Fruit fly (Drosophila melanogaster) whole organism, embryonic: ENCODE data around the gene CG32102.

Source experiments
- CG10267 ChIP-seq: fragments of 200-800 bp; sonication (Bioruptor generic); optimal IDR thresholded peaks from 2 replicates; lab custom pipeline; 2018; ENCODE audit warnings: missing biosample characterization, mild to moderate bottlenecking, missing genetic modification characterization, moderate library complexity
- CG10274 ChIP-seq: fragments of 200-800 bp; sonication (Bioruptor generic); optimal IDR thresholded peaks from 3 replicates; lab custom pipeline; 2017; ENCODE audit warnings: missing biosample characterization, mild to moderate bottlenecking, missing genetic modification characterization
- CG15696 ChIP-seq: fragments of 200-800 bp; sonication (Bioruptor generic); optimal IDR thresholded peaks from 2 replicates; lab custom pipeline; 2019; ENCODE audit warnings: missing biosample characterization, mild to moderate bottlenecking, missing genetic modification characterization, moderate library complexity
- CG1603 ChIP-seq: fragments of 200-800 bp; sonication (Bioruptor generic); optimal IDR thresholded peaks from 2 replicates; lab custom pipeline; 2019; ENCODE audit warnings: missing biosample characterization, mild to moderate bottlenecking, missing genetic modification characterization, moderate library complexity
- CG16813 ChIP-seq: fragments of 200-800 bp; sonication (Bioruptor generic); IDR thresholded peaks from 3 replicates; pipeline ENCODE4 v1.3.6; 2022; ENCODE audit warnings: missing biosample characterization, missing genetic modification characterization; ENCODE audit not compliant: partially characterized antibody
- CG17328 ChIP-seq: fragments of 200-800 bp; sonication (Bioruptor generic); IDR thresholded peaks from 2 replicates; pipeline ENCODE4 v1.3.6; 2022; ENCODE audit warnings: missing biosample characterization, missing genetic modification characterization
- CG17361 ChIP-seq: fragments of 200-800 bp; sonication (Bioruptor generic); IDR thresholded peaks from 3 replicates; pipeline ENCODE4 v1.3.6; 2022; ENCODE audit warnings: missing biosample characterization, missing genetic modification characterization
- CG18011 ChIP-seq: fragments of 200-800 bp; sonication (Bioruptor generic); optimal IDR thresholded peaks from 2 replicates; lab custom pipeline; 2017; ENCODE audit warnings: missing biosample characterization, missing genetic modification characterization, mild to moderate bottlenecking, moderate library complexity, missing genotype
- CG18599 ChIP-seq: fragments of 200-800 bp; sonication (Bioruptor generic); optimal IDR thresholded peaks from 3 replicates; lab custom pipeline; 2017; ENCODE audit warnings: missing biosample characterization, missing genetic modification characterization, mild to moderate bottlenecking, moderate library complexity, missing genetic modification reagents
- CG31224 ChIP-seq: fragments of 200-800 bp; sonication (Bioruptor generic); IDR thresholded peaks from 2 replicates; pipeline ENCODE4 v1.3.6; 2022; ENCODE audit warnings: missing biosample characterization, missing genetic modification characterization
- CG32532 ChIP-seq: fragments of 200-800 bp; sonication (Bioruptor generic); IDR thresholded peaks from 2 replicates; pipeline ENCODE4 v1.3.6; 2022; ENCODE audit warnings: missing biosample characterization, missing genetic modification characterization
- CG3838 ChIP-seq: fragments of 200-800 bp; sonication (Bioruptor generic); optimal IDR thresholded peaks from 3 replicates; lab custom pipeline; 2016; ENCODE audit warnings: missing biosample characterization, missing genetic modification characterization
- CG3995 ChIP-seq: fragments of 200-800 bp; sonication (Bioruptor generic); optimal IDR thresholded peaks from 3 replicates; lab custom pipeline; 2016; ENCODE audit warnings: missing biosample characterization, missing genetic modification characterization
- CG4360 ChIP-seq: fragments of 200-800 bp; sonication (Bioruptor generic); IDR thresholded peaks from 2 replicates; pipeline ENCODE4 v1.3.6; 2022; ENCODE audit warnings: missing biosample characterization, missing genetic modification characterization
- CG4404 ChIP-seq: fragments of 200-800 bp; sonication (Bioruptor generic); IDR thresholded peaks from 2 replicates; pipeline ENCODE4 v1.3.6; 2022; ENCODE audit warnings: missing biosample characterization, missing genetic modification characterization
- CG5180 ChIP-seq: fragments of 200-800 bp; sonication (Bioruptor generic); optimal IDR thresholded peaks from 3 replicates; lab custom pipeline; 2017; ENCODE audit warnings: missing biosample characterization, missing genetic modification characterization, mild to moderate bottlenecking, moderate library complexity, missing genetic modification reagents
- CG7372 ChIP-seq: fragments of 200-800 bp; sonication (Bioruptor generic); IDR thresholded peaks from 2 replicates; pipeline ENCODE4 v1.3.6; 2022; ENCODE audit warnings: missing biosample characterization, missing genetic modification characterization
- CG7745 ChIP-seq: fragments of 200-800 bp; sonication (Bioruptor generic); optimal IDR thresholded peaks from 2 replicates; lab custom pipeline; 2018; ENCODE audit warnings: missing biosample characterization, mild to moderate bottlenecking, missing genetic modification characterization, moderate library complexity
- CG8281 ChIP-seq: fragments of 200-800 bp; sonication (Bioruptor generic); optimal IDR thresholded peaks from 2 replicates; lab custom pipeline; 2018; ENCODE audit warnings: missing biosample characterization, mild to moderate bottlenecking, missing genetic modification characterization, moderate library complexity
- D19B ChIP-seq: fragments of 200-800 bp; sonication (Bioruptor generic); optimal IDR thresholded peaks from 2 replicates; lab custom pipeline; 2017; ENCODE audit warnings: missing biosample characterization, mild to moderate bottlenecking, missing genetic modification characterization
- Dll ChIP-seq: fragments of 200-800 bp; sonication (Bioruptor generic); IDR thresholded peaks from 4 replicates; pipeline ENCODE4 v1.3.6; 2022; ENCODE audit warnings: missing biosample characterization, missing genetic modification characterization; ENCODE audit not compliant: partially characterized antibody
- E2f2 ChIP-seq: fragments of 200-800 bp; sonication (Bioruptor generic); IDR thresholded peaks from 2 replicates; pipeline ENCODE4 v1.3.6; 2022; ENCODE audit warnings: missing biosample characterization, missing genetic modification characterization
- Fer2 ChIP-seq: fragments of 200-800 bp; sonication (Bioruptor generic); optimal IDR thresholded peaks from 2 replicates; lab custom pipeline; 2018; ENCODE audit warnings: missing biosample characterization, mild to moderate bottlenecking, missing genetic modification characterization, moderate library complexity
- HLH54F ChIP-seq: fragments of 200-800 bp; sonication (Bioruptor generic); optimal IDR thresholded peaks from 3 replicates; lab custom pipeline; 2016; ENCODE audit warnings: missing biosample characterization, missing genetic modification characterization
- Lhr ChIP-seq: fragments of 200-800 bp; sonication (Bioruptor generic); optimal IDR thresholded peaks from 3 replicates; lab custom pipeline; 2017; ENCODE audit warnings: mild to moderate bottlenecking, missing biosample characterization, missing genetic modification reagents, missing genetic modification characterization
- Lim3 ChIP-seq: fragments of 200-800 bp; sonication (Bioruptor generic); IDR thresholded peaks from 2 replicates; pipeline ENCODE4 v1.3.6; 2022; ENCODE audit warnings: missing biosample characterization, missing genetic modification characterization
- Mad ChIP-seq: fragments of 200-800 bp; sonication (Bioruptor generic); optimal IDR thresholded peaks from 2 replicates; lab custom pipeline; 2016; ENCODE audit warnings: missing biosample characterization, missing genetic modification characterization
- Med ChIP-seq: fragments of 200-800 bp; sonication (Bioruptor generic); peaks from one replicate; lab custom pipeline; 2016; ENCODE audit warnings: missing biosample characterization, missing genetic modification characterization, mild to moderate bottlenecking, inconsistent platforms, moderate library complexity
- NC2α ChIP-seq: fragments of 200-800 bp; sonication (Bioruptor generic); optimal IDR thresholded peaks from 2 replicates; lab custom pipeline; 2016; ENCODE audit warnings: missing biosample characterization, missing genetic modification characterization
- Oaz ChIP-seq: fragments of 200-800 bp; sonication (Bioruptor generic); IDR thresholded peaks from 2 replicates; pipeline ENCODE4 v1.3.6; 2022; ENCODE audit warnings: missing biosample characterization, missing genetic modification characterization
- Oli ChIP-seq: fragments of 200-800 bp; sonication (Bioruptor generic); optimal IDR thresholded peaks from 2 replicates; lab custom pipeline; 2018; ENCODE audit warnings: missing biosample characterization, mild to moderate bottlenecking, missing genetic modification characterization, moderate library complexity
- Rx ChIP-seq: fragments of 200-800 bp; sonication (Bioruptor generic); IDR thresholded peaks from 2 replicates; pipeline ENCODE4 v1.3.6; 2022; ENCODE audit warnings: missing biosample characterization, missing genetic modification characterization
- ap ChIP-seq: fragments of 200-800 bp; sonication (Bioruptor generic); IDR thresholded peaks from 2 replicates; pipeline ENCODE4 v1.3.6; 2022; ENCODE audit warnings: missing biosample characterization, missing genetic modification characterization
- corto ChIP-seq: fragments of 200-800 bp; sonication (Bioruptor generic); optimal IDR thresholded peaks from 2 replicates; lab custom pipeline; 2016; ENCODE audit warnings: missing biosample characterization, mild to moderate bottlenecking, missing genetic modification characterization, moderate library complexity
- crp ChIP-seq, 2 experiments: fragments of 200-800 bp; sonication (Bioruptor generic); optimal IDR thresholded peaks; 2 replicates in 1 of 2; 3 replicates in 1 of 2; lab custom pipeline; 2017; ENCODE audit warnings: missing biosample characterization in 2 of 2, missing genetic modification characterization in 2 of 2, mild to moderate bottlenecking in 1 of 2, moderate library complexity in 1 of 2
- dan ChIP-seq: fragments of 200-800 bp; sonication (Bioruptor generic); IDR thresholded peaks from 2 replicates; pipeline ENCODE4 v1.3.6; 2022; ENCODE audit warnings: missing biosample characterization, missing genetic modification characterization
- dpn ChIP-seq, 2 experiments: fragments of 200-800 bp; sonication (Bioruptor generic); optimal IDR thresholded peaks; 3 replicates each; lab custom pipeline; 2016; ENCODE audit warnings: missing biosample characterization in 2 of 2, missing genetic modification characterization in 2 of 2
- en ChIP-seq: fragments of 200-800 bp; sonication (Bioruptor generic); optimal IDR thresholded peaks from 2 replicates; lab custom pipeline; 2016; ENCODE audit warnings: missing biosample characterization, missing genetic modification characterization
- eyg ChIP-seq: fragments of 200-800 bp; sonication (Bioruptor generic); optimal IDR thresholded peaks from 3 replicates; lab custom pipeline; 2016; ENCODE audit warnings: missing biosample characterization, missing genetic modification characterization
- ftz-f1 ChIP-seq: fragments of 200-800 bp; sonication (Bioruptor generic); optimal IDR thresholded peaks from 2 replicates; lab custom pipeline; 2016; ENCODE audit warnings: missing biosample characterization, missing genetic modification characterization
- gce ChIP-seq: fragments of 200-800 bp; sonication (Bioruptor generic); IDR thresholded peaks from 3 replicates; pipeline ENCODE4 v1.3.6; 2022; ENCODE audit warnings: missing biosample characterization, missing genetic modification characterization
- gem ChIP-seq: fragments of 200-800 bp; sonication (Bioruptor generic); optimal IDR thresholded peaks from 2 replicates; lab custom pipeline; 2019; ENCODE audit warnings: missing biosample characterization, mild to moderate bottlenecking, missing genetic modification characterization, moderate library complexity
- gsb ChIP-seq: fragments of 200-800 bp; sonication (Bioruptor generic); IDR thresholded peaks from 2 replicates; pipeline ENCODE4 v1.3.6; 2022; ENCODE audit warnings: missing biosample characterization, missing genetic modification characterization
- hb ChIP-seq: fragments of 200-800 bp; sonication (Bioruptor generic); IDR thresholded peaks from 3 replicates; pipeline ENCODE4 v1.3.6; 2022; ENCODE audit warnings: missing biosample characterization, missing genetic modification characterization; ENCODE audit not compliant: partially characterized antibody
- mirr ChIP-seq: fragments of 200-800 bp; sonication (Bioruptor generic); optimal IDR thresholded peaks from 3 replicates; lab custom pipeline; 2018; ENCODE audit warnings: missing biosample characterization, mild to moderate bottlenecking, missing genetic modification characterization
- pan ChIP-seq, 4 experiments: fragments of >200 bp in 3 of 4; fragments of 200-800 bp in 1 of 4; sonication (Bioruptor generic) in 1 of 4; optimal IDR thresholded peaks in 3 of 4; IDR thresholded peaks in 1 of 4; 2 replicates each; pipeline versions ENCODE4 v1.3.6 to Lab custom; 2017 to 2022; ENCODE audit warnings: missing biosample characterization in 2 of 4, missing genetic modification characterization in 2 of 4, mixed read lengths in 1 of 4
- peb ChIP-seq: fragments of 200-800 bp; sonication (Bioruptor generic); IDR thresholded peaks from 2 replicates; pipeline ENCODE4 v1.3.6; 2022; ENCODE audit warnings: missing biosample characterization, missing genetic modification characterization
- scrt ChIP-seq: fragments of 200-800 bp; sonication (Bioruptor generic); optimal IDR thresholded peaks from 2 replicates; lab custom pipeline; 2018; ENCODE audit warnings: missing biosample characterization, mild to moderate bottlenecking, missing genetic modification characterization, moderate library complexity
- zen2 ChIP-seq: fragments of 200-800 bp; sonication (Bioruptor generic); IDR thresholded peaks from 3 replicates; pipeline ENCODE4 v1.3.6; 2022; ENCODE audit warnings: missing biosample characterization, missing genetic modification characterization; ENCODE audit not compliant: partially characterized antibody

The CG32102 gene

DNA sequence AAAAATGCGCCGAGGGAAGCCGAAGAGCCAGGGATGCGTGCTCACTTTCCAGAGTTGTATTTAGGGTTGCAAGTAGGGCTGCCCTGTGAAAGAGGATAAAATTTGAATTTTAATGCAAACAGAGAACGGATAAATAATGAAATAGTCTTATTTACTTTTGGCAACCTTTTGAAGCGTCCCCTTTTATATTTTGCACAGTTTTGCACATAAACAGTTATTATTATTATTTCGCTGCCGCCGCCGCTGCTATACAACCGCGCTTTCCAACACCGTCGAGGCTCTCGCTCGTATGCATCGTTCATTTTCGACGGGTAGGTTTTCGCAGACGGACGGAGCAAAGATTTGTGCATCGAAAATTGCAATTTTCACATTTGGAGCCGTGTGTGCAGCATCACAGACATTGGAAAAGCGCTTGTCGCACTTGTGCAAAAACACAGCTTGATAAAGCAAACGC is 45.2 kb upstream of the CG32102 start, which contains the start of the genes sti and tral (continued):
- TF ChIP-seq eyg (GFP tag; lab: Kevin White, UChicago) = peak; percentile 87
- TF ChIP-seq CG10267 (tag; lab: Kevin White, UChicago) = peak; percentile 99
- peak in 1 of 2 experiments; percentile 53 for TF ChIP-seq crp (GFP tag; optimal IDR thresholded peaks at IDR 0.05; lab: Kevin White, UChicago)
- TF ChIP-seq CG10274 (GFP tag; lab: Kevin White, UChicago) = peak; percentile 61
- peak; percentile 89 for TF ChIP-seq NC2α (GFP tag; lab: Kevin White, UChicago)
- peak; percentile 81 for TF ChIP-seq corto (GFP tag; lab: Kevin White, UChicago)
- 0 out of 3 replicates have a peak, but pooled peaks have one; percentile 24 for TF ChIP-seq gce (GFP tag; lab: Robert Waterston, UW)
- TF ChIP-seq CG7372 (GFP tag; lab: Robert Waterston, UW) = peak; percentile 83
- peak; percentile 83 for TF ChIP-seq CG31224 (GFP tag; lab: Robert Waterston, UW)
- no peak for TF ChIP-seq Lim3 (GFP tag; lab: Robert Waterston, UW)
- TF ChIP-seq ap (GFP tag; lab: Robert Waterston, UW) = peak; percentile 67
- TF ChIP-seq CG3838 (GFP tag; lab: Kevin White, UChicago) = peak; percentile 44
- peak; percentile 76 for TF ChIP-seq D19B
- TF ChIP-seq scrt (GFP tag; lab: Kevin White, UChicago) = peak; percentile 68
- peak; percentile 66 for TF ChIP-seq CG3995 (GFP tag; lab: Kevin White, UChicago)
- peak; percentile 41; the same call in 1 of the 3 replicates for TF ChIP-seq CG16813 (GFP tag; lab: Robert Waterston, UW)
- TF ChIP-seq en (GFP tag; lab: Kevin White, UChicago) = peak; percentile 78
- TF ChIP-seq Fer2 = peak; percentile 89
- peak; percentile 88 for TF ChIP-seq gem (tag; lab: Kevin White, UChicago)
- no peak for TF ChIP-seq hb (GFP tag; lab: Robert Waterston, UW)
- TF ChIP-seq CG5180 (GFP tag; lab: Kevin White, UChicago) = no peak
- TF ChIP-seq CG17361 = peak; percentile 88
- TF ChIP-seq CG18599 = peak; percentile 93
- peak; percentile 75 for TF ChIP-seq ftz-f1 (GFP tag; lab: Kevin White, UChicago)
- peak; percentile 99 for TF ChIP-seq Med (GFP tag; lab: Kevin White, UChicago)
- TF ChIP-seq Oaz (GFP tag; lab: Robert Waterston, UW) = peak; percentile 73
- TF ChIP-seq Dll = peak; percentile 31; the same call in 2 of the 4 replicates
- TF ChIP-seq zen2 (GFP tag; lab: Robert Waterston, UW) = no peak
- peak; percentile 18; the same call in 1 of the 2 replicates for TF ChIP-seq CG4360
- peak; percentile 82 for TF ChIP-seq CG18011 (GFP tag; lab: Kevin White, UChicago)
- TF ChIP-seq HLH54F (GFP tag; lab: Kevin White, UChicago) = peak; percentile 96
- peak; percentile 93 for TF ChIP-seq Mad (GFP tag; lab: Kevin White, UChicago)
- peak; percentile 57 for TF ChIP-seq gsb (GFP tag; lab: Robert Waterston, UW)
- peak; percentile 53; the same call in 1 of the 2 replicates for TF ChIP-seq peb
- peak; percentile 93 to 96 for TF ChIP-seq dpn (GFP tag; optimal IDR thresholded peaks at IDR 0.05; lab: Kevin White, UChicago)
- no peak for TF ChIP-seq dan (GFP tag; lab: Robert Waterston, UW)
- peak; percentile 79 for TF ChIP-seq CG15696
- TF ChIP-seq CG1603 = peak; percentile 88
- peak; percentile 89 for TF ChIP-seq CG32532 (GFP tag; lab: Robert Waterston, UW)
- TF ChIP-seq mirr (GFP tag; lab: Kevin White, UChicago) = peak; percentile 84
- TF ChIP-seq pan (optimal IDR thresholded peaks at IDR 0.05; lab: Kevin White, UChicago) = no peak
- peak in 1 of 2 experiments; percentile 86 for TF ChIP-seq pan (GFP tag; optimal IDR thresholded peaks at IDR 0.05 in 1 of 2, IDR thresholded peaks at IDR 0.05 in 1 of 2)
- TF ChIP-seq Rx (GFP tag; lab: Robert Waterston, UW) = peak; percentile 79
- TF ChIP-seq CG17328 (GFP tag; lab: Robert Waterston, UW) = peak; percentile 68
- TF ChIP-seq E2f2 (GFP tag; lab: Robert Waterston, UW) = peak; percentile 99
- TF ChIP-seq Lhr (GFP tag; lab: Kevin White, UChicago) = peak; percentile 79
- no peak for TF ChIP-seq CG7745 (tag; lab: Kevin White, UChicago)
- peak; percentile 48 for TF ChIP-seq CG8281
- TF ChIP-seq Oli (tag; lab: Kevin White, UChicago) = peak; percentile 55
- TF ChIP-seq CG4404 (GFP tag; lab: Robert Waterston, UW) = peak; percentile 82
